Worm (Caenorhabditis elegans) whole organism, L4 larva: ENCODE measurements around the gene exos-4.2.

ENCODE experiments used
- ZK546.5 ChIP-seq, 2 experiments: sonication (generic microtip); optimal IDR thresholded peaks; 2 replicates each; lab custom pipeline; 2017; ENCODE audit warnings: missing biosample characterization in 2 of 2, missing genetic modification characterization in 2 of 2
- ama-1 ChIP-seq: fragments of 150-350 bp; optimal IDR thresholded peaks from 2 replicates; lab custom pipeline; 2014; ENCODE audit warnings: inconsistent platforms, mixed read lengths
- arid-1 ChIP-seq: fragments of 200-800 bp; sonication (Bioruptor generic); conservative IDR thresholded peaks from 2 replicates; pipeline ENCODE4 v1.3.6; 2022; ENCODE audit warnings: missing genetic modification reagents, missing genetic modification characterization, missing compliant biosample characterization
- daf-12 ChIP-seq: fragments of 150-350 bp; optimal IDR thresholded peaks from 2 replicates; lab custom pipeline; 2014; ENCODE audit warnings: missing biosample characterization, missing genetic modification reagents, missing genetic modification characterization
- fkh-10 ChIP-seq: fragments of 150-350 bp; optimal IDR thresholded peaks from 2 replicates; lab custom pipeline; 2014; ENCODE audit warnings: missing biosample characterization, missing genetic modification reagents, missing genetic modification characterization
- fos-1 ChIP-seq: fragments of 150-350 bp; optimal IDR thresholded peaks from 2 replicates; lab custom pipeline; 2014; ENCODE audit warnings: missing biosample characterization, missing genetic modification characterization
- mdl-1 ChIP-seq, 2 experiments: fragments of 150-350 bp in 1 of 2; sonication (generic microtip) in 1 of 2; optimal IDR thresholded peaks; 2 replicates each; lab custom pipeline; 2014 to 2017; ENCODE audit warnings: missing biosample characterization in 2 of 2, missing genetic modification characterization in 2 of 2
- mdt-29 ChIP-seq: fragments of 200-800 bp; sonication (Bioruptor generic); IDR thresholded peaks from 2 replicates; pipeline ENCODE4 v1.3.6; 2022; ENCODE audit warnings: missing genetic modification reagents, missing genetic modification characterization, missing compliant biosample characterization
- nhr-6 ChIP-seq: fragments of 150-350 bp; optimal IDR thresholded peaks from 2 replicates; lab custom pipeline; 2014; ENCODE audit warnings: missing biosample characterization, missing genetic modification characterization
- pha-4 ChIP-seq, 2 experiments: fragments of 150-350 bp in 1 of 2; fragments of 200-800 bp in 1 of 2; sonication (Bioruptor generic) in 1 of 2; IDR thresholded peaks in 1 of 2; optimal IDR thresholded peaks in 1 of 2; 2 replicates each; pipeline versions ENCODE4 v1.3.6 to Lab custom; 2014 to 2022; ENCODE audit warnings: missing genetic modification characterization in 2 of 2, missing genetic modification reagents in 2 of 2, missing biosample characterization in 1 of 2, missing compliant biosample characterization in 1 of 2
- spr-1 ChIP-seq: sonication (generic microtip); optimal IDR thresholded peaks from 2 replicates; lab custom pipeline; 2016; ENCODE audit warnings: mild to moderate bottlenecking, missing genetic modification characterization, missing compliant biosample characterization
- unc-62 ChIP-seq, 3 experiments: fragments of 150-350 bp in 1 of 3; sonication (generic microtip); optimal IDR thresholded peaks in 2 of 3; peaks in 1 of 3; 1 replicate in 1 of 3; 2 replicates in 2 of 3; lab custom pipeline; 2014 to 2017; ENCODE audit warnings: missing biosample characterization in 3 of 3, missing genetic modification characterization in 3 of 3, missing genetic modification reagents in 3 of 3, missing genotype in 1 of 3

ce11 chrIII:891014-891413, 31.0 kb downstream of the exos-4.2 start, which contains the start of gene T24C4.10:
- TF ChIP-seq ama-1 (no peak), nhr-6 (tag; lab: Kevin White, UChicago) (no peak), pha-4 (GFP tag; IDR thresholded peaks at IDR 0.05; lab: Robert Waterston, UW) (no peak), pha-4 (tag; optimal IDR thresholded peaks at IDR 0.05; lab: Kevin White, UChicago) (no peak), ZK546.5 (tag; optimal IDR thresholded peaks at IDR 0.05; lab: Kevin White, UChicago) (no peak), arid-1 (no peak), mdt-29 (GFP tag; lab: Robert Waterston, UW) (no peak), fos-1 (tag; lab: Kevin White, UChicago) (no peak), mdl-1 (tag; optimal IDR thresholded peaks at IDR 0.05; lab: Kevin White, UChicago) (no peak), unc-62 (GFP tag; optimal IDR thresholded peaks at IDR 0.05 in 1 of 2; lab: Kevin White, UChicago) (no peak), unc-62 (tag; optimal IDR thresholded peaks at IDR 0.05; lab: Kevin White, UChicago) (no peak), spr-1 (tag; lab: Kevin White, UChicago) (no peak), daf-12 (tag; lab: Kevin White, UChicago) (no peak), fkh-10 (GFP tag; lab: Kevin White, UChicago) (no peak)
